Fruit fly (Drosophila melanogaster): ENCODE results near the gene CG18223.

CG18223 gene

DNA sequence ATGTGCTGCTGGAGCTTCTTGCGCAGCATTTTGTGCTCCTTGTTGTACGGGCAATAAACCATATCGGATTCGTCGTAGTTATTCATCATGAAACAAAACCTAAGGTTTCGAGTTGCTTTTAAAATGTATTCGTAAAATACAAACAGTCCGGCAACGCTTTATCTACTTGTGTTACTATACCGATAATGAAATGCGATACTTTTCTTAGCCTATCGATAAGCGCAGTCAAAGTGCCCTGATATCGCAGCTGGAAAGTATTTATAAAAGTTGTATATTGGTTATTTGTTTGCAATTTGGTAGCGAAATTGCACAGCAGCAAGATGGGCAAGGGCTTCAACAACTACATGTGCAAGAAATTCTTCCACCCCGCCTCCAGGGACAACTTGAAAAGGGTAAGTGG, 18.7 kb downstream of the CG18223 start, which contains the start of the genes arx and CG6843 (continued):
- no peak for TF ChIP-seq slp2 (GFP tag; optimal IDR thresholded peaks at IDR 0.05)
- TF ChIP-seq CG1602 (GFP tag; optimal IDR thresholded peaks at IDR 0.05), result no peak
- TF ChIP-seq crc (GFP tag; optimal IDR thresholded peaks at IDR 0.05), result no peak
- TF ChIP-seq ase (GFP tag; IDR thresholded peaks at IDR 0.05), result no peak
- TF ChIP-seq lbe (GFP tag; optimal IDR thresholded peaks at IDR 0.05), result no peak
- TF ChIP-seq Doc3 (GFP tag; IDR thresholded peaks at IDR 0.05; ENCODE audit: partially characterized antibody), result peak; percentile 87
- no peak for TF ChIP-seq eyg (GFP tag; optimal IDR thresholded peaks at IDR 0.05)
- no peak for TF ChIP-seq Blimp-1 (GFP tag; optimal IDR thresholded peaks at IDR 0.05)
- TF ChIP-seq CG17361 (GFP tag; IDR thresholded peaks at IDR 0.05), result no peak
- no peak for TF ChIP-seq ro (GFP tag; IDR thresholded peaks at IDR 0.05)
- no peak for TF ChIP-seq pita (GFP tag; optimal IDR thresholded peaks at IDR 0.05)
- TF ChIP-seq CG9876 (GFP tag; optimal IDR thresholded peaks at IDR 0.05), result no peak
- TF ChIP-seq CG8089 (GFP tag; optimal IDR thresholded peaks at IDR 0.05), result no peak
- peak; percentile 40 for TF ChIP-seq CHES-1-like (GFP tag; optimal IDR thresholded peaks at IDR 0.05)
- no peak for TF ChIP-seq corto (GFP tag; optimal IDR thresholded peaks at IDR 0.05)
- no peak for TF ChIP-seq cg (GFP tag; optimal IDR thresholded peaks at IDR 0.05)
- peak; percentile 9 for TF ChIP-seq CG10979 (tag; optimal IDR thresholded peaks at IDR 0.05)
- no peak for TF ChIP-seq Lhr (GFP tag; optimal IDR thresholded peaks at IDR 0.05)
- TF ChIP-seq CoRest (tag; optimal IDR thresholded peaks at IDR 0.05), result peak; percentile 14
- no peak for TF ChIP-seq ac (GFP tag; optimal IDR thresholded peaks at IDR 0.05)
- TF ChIP-seq CG18619 (GFP tag; optimal IDR thresholded peaks at IDR 0.05), result no peak
- TF ChIP-seq MESR4 (GFP tag; optimal IDR thresholded peaks at IDR 0.05), result peak; percentile 83
- peak; percentile 55 for TF ChIP-seq Ets97D (GFP tag; optimal IDR thresholded peaks at IDR 0.05)
- TF ChIP-seq dan (GFP tag; IDR thresholded peaks at IDR 0.05), result no peak
- no peak for TF ChIP-seq CG31224 (GFP tag; IDR thresholded peaks at IDR 0.05)
- no peak for TF ChIP-seq z (GFP tag; IDR thresholded peaks at IDR 0.05)
- no peak for TF ChIP-seq fru (optimal IDR thresholded peaks at IDR 0.05)
- no peak for TF ChIP-seq Dek (tag; optimal IDR thresholded peaks at IDR 0.05)
- no peak for TF ChIP-seq mam (GFP tag; optimal IDR thresholded peaks at IDR 0.05)
- TF ChIP-seq CG4360 (GFP tag; IDR thresholded peaks at IDR 0.05), result no peak
- no peak for TF ChIP-seq CG31365 (tag; optimal IDR thresholded peaks at IDR 0.05)
- TF ChIP-seq zfh2 (GFP tag; optimal IDR thresholded peaks at IDR 0.05), result no peak
- no peak for TF ChIP-seq CG16863 (GFP tag; optimal IDR thresholded peaks at IDR 0.05)
- peak; percentile 16 for TF ChIP-seq nmo (GFP tag; optimal IDR thresholded peaks at IDR 0.05)
- TF ChIP-seq repo (GFP tag; optimal IDR thresholded peaks at IDR 0.05), result no peak
- TF ChIP-seq CG17612 (GFP tag; IDR thresholded peaks at IDR 0.05), result no peak
- no peak for TF ChIP-seq PHDP (tag; optimal IDR thresholded peaks at IDR 0.05)
- TF ChIP-seq D19A (tag; optimal IDR thresholded peaks at IDR 0.05), result no peak
- TF ChIP-seq gfzf (GFP tag; optimal IDR thresholded peaks at IDR 0.05), result peak; percentile 28
- no peak for TF ChIP-seq CG3163 (GFP tag; optimal IDR thresholded peaks at IDR 0.05)
- TF ChIP-seq Abd-B (GFP tag; optimal IDR thresholded peaks at IDR 0.05), result no peak
- no peak for TF ChIP-seq Fer1 (GFP tag; optimal IDR thresholded peaks at IDR 0.05)
- TF ChIP-seq Dll (GFP tag; IDR thresholded peaks at IDR 0.05; ENCODE audit: partially characterized antibody), result peak; percentile 92
- peak in 1 of 2 experiments; percentile 35 for TF ChIP-seq crp (GFP tag; optimal IDR thresholded peaks at IDR 0.05)
- peak; percentile 3 for TF ChIP-seq grau (tag; optimal IDR thresholded peaks at IDR 0.05)
- no peak for TF ChIP-seq CG11695 (GFP tag; IDR thresholded peaks at IDR 0.05)
- peak; percentile 70 for TF ChIP-seq E2f2 (GFP tag; IDR thresholded peaks at IDR 0.05)
- no peak for TF ChIP-seq Bdp1 (GFP tag; optimal IDR thresholded peaks at IDR 0.05)
- TF ChIP-seq NC2β (GFP tag; optimal IDR thresholded peaks at IDR 0.05), result no peak
- no peak for TF ChIP-seq her (GFP tag; optimal IDR thresholded peaks at IDR 0.05)
- TF ChIP-seq CG18476 (GFP tag; optimal IDR thresholded peaks at IDR 0.05), result no peak
- TF ChIP-seq CG10654 (GFP tag; optimal IDR thresholded peaks at IDR 0.05), result no peak
- TF ChIP-seq Ets65A (GFP tag), result no peak
